Fruit fly (Drosophila melanogaster) whole organism, embryonic: ENCODE results near the gene Nadsyn.

Experiments used
- B-H2 ChIP-seq: fragments of 200-800 bp; sonication (Bioruptor generic); optimal IDR thresholded peaks from 2 replicates; lab custom pipeline; 2018; ENCODE audit warnings: missing biosample characterization, mild to moderate bottlenecking, missing genetic modification characterization
- CG10267 ChIP-seq: fragments of 200-800 bp; sonication (Bioruptor generic); optimal IDR thresholded peaks from 2 replicates; lab custom pipeline; 2018; ENCODE audit warnings: missing biosample characterization, mild to moderate bottlenecking, missing genetic modification characterization, moderate library complexity
- CG10366 ChIP-seq: fragments of 200-800 bp; sonication (Bioruptor generic); IDR thresholded peaks from 2 replicates; pipeline ENCODE4 v1.3.6; 2022; ENCODE audit warnings: missing biosample characterization, missing genetic modification characterization
- CG11085 ChIP-seq: fragments of 200-800 bp; sonication (Bioruptor generic); IDR thresholded peaks from 2 replicates; pipeline ENCODE4 v1.3.6; 2022; ENCODE audit warnings: missing biosample characterization, missing genetic modification characterization
- CG11456 ChIP-seq: fragments of 200-800 bp; sonication (Bioruptor generic); IDR thresholded peaks from 3 replicates; pipeline ENCODE4 v1.3.6; 2022; ENCODE audit warnings: missing biosample characterization, missing genetic modification characterization
- CG12219 ChIP-seq: fragments of 200-800 bp; sonication (Bioruptor generic); optimal IDR thresholded peaks from 3 replicates; lab custom pipeline; 2018; ENCODE audit warnings: missing biosample characterization, mild to moderate bottlenecking, missing genetic modification characterization
- CG12744 ChIP-seq: fragments of 200-800 bp; sonication (Bioruptor generic); optimal IDR thresholded peaks from 2 replicates; lab custom pipeline; 2016; ENCODE audit warnings: missing biosample characterization, missing genetic modification characterization
- CG13624 ChIP-seq: fragments of 200-800 bp; sonication (Bioruptor generic); optimal IDR thresholded peaks from 2 replicates; lab custom pipeline; 2016; ENCODE audit warnings: missing biosample characterization, missing genetic modification characterization
- CG13894 ChIP-seq: fragments of 200-800 bp; sonication (Bioruptor generic); optimal IDR thresholded peaks from 3 replicates; lab custom pipeline; 2018; ENCODE audit warnings: missing biosample characterization, mild to moderate bottlenecking, missing genetic modification characterization, moderate library complexity
- CG14667 ChIP-seq: fragments of 200-800 bp; sonication (Bioruptor generic); IDR thresholded peaks from 2 replicates; pipeline ENCODE4 v1.3.6; 2022; ENCODE audit warnings: missing biosample characterization, missing genetic modification characterization
- CG16779 ChIP-seq: fragments of 200-800 bp; sonication (Bioruptor generic); IDR thresholded peaks from 2 replicates; pipeline ENCODE4 v1.3.6; 2022; ENCODE audit warnings: missing biosample characterization, missing genetic modification characterization
- CG1832 ChIP-seq: fragments of 200-800 bp; sonication (Bioruptor generic); optimal IDR thresholded peaks from 2 replicates; lab custom pipeline; 2017; ENCODE audit warnings: missing biosample characterization, mild to moderate bottlenecking, missing genetic modification characterization, inconsistent platforms
- CG3163 ChIP-seq: fragments of 200-800 bp; sonication (Bioruptor generic); optimal IDR thresholded peaks from 3 replicates; lab custom pipeline; 2016; ENCODE audit warnings: missing biosample characterization, missing genetic modification characterization
- CG3995 ChIP-seq: fragments of 200-800 bp; sonication (Bioruptor generic); optimal IDR thresholded peaks from 3 replicates; lab custom pipeline; 2016; ENCODE audit warnings: missing biosample characterization, missing genetic modification characterization
- CG43689 ChIP-seq: fragments of 200-800 bp; sonication (Bioruptor generic); IDR thresholded peaks from 2 replicates; pipeline ENCODE4 v1.3.6; 2022; ENCODE audit warnings: missing biosample characterization, missing genetic modification characterization
- CG7839 ChIP-seq: fragments of 200-800 bp; sonication (Bioruptor generic); optimal IDR thresholded peaks from 3 replicates; lab custom pipeline; 2018; ENCODE audit warnings: missing biosample characterization, mild to moderate bottlenecking, missing genetic modification characterization, moderate library complexity
- CoRest ChIP-seq: fragments of 200-800 bp; sonication (Bioruptor generic); optimal IDR thresholded peaks from 3 replicates; lab custom pipeline; 2018; ENCODE audit warnings: missing biosample characterization, mild to moderate bottlenecking, missing genetic modification characterization, moderate library complexity
- D19B ChIP-seq: fragments of 200-800 bp; sonication (Bioruptor generic); optimal IDR thresholded peaks from 2 replicates; lab custom pipeline; 2017; ENCODE audit warnings: missing biosample characterization, mild to moderate bottlenecking, missing genetic modification characterization
- ERR ChIP-seq: fragments of 200-800 bp; sonication (Bioruptor generic); optimal IDR thresholded peaks from 2 replicates; lab custom pipeline; 2016; ENCODE audit warnings: missing biosample characterization, missing genetic modification characterization
- Gug ChIP-seq: fragments of 200-800 bp; sonication (Bioruptor generic); IDR thresholded peaks from 4 replicates; pipeline ENCODE4 v1.3.6; 2022; ENCODE audit warnings: missing biosample characterization, missing genetic modification characterization
- HLH4C ChIP-seq: fragments of 200-800 bp; sonication (Bioruptor generic); IDR thresholded peaks from 3 replicates; pipeline ENCODE4 v1.3.6; 2022; ENCODE audit warnings: missing biosample characterization, missing genetic modification characterization; ENCODE audit not compliant: partially characterized antibody
- Hey ChIP-seq: fragments of 200-800 bp; sonication (Bioruptor generic); optimal IDR thresholded peaks from 3 replicates; lab custom pipeline; 2018; ENCODE audit warnings: missing biosample characterization, mild to moderate bottlenecking, missing genetic modification characterization
- Hmr ChIP-seq: fragments of 200-800 bp; sonication (Bioruptor generic); optimal IDR thresholded peaks from 3 replicates; lab custom pipeline; 2017; ENCODE audit warnings: mild to moderate bottlenecking, missing biosample characterization, missing genetic modification reagents, missing genetic modification characterization
- Med ChIP-seq: fragments of 200-800 bp; sonication (Bioruptor generic); peaks from one replicate; lab custom pipeline; 2016; ENCODE audit warnings: missing biosample characterization, missing genetic modification characterization, mild to moderate bottlenecking, inconsistent platforms, moderate library complexity
- Myb ChIP-seq: fragments of 200-800 bp; sonication (Bioruptor generic); optimal IDR thresholded peaks from 2 replicates; lab custom pipeline; 2016; ENCODE audit warnings: missing biosample characterization, missing genetic modification characterization
- Taf1 ChIP-seq: fragments of 200-800 bp; sonication (Bioruptor generic); IDR thresholded peaks from 2 replicates; pipeline ENCODE4 v1.3.6; 2022; ENCODE audit warnings: missing biosample characterization, missing genetic modification characterization
- Trl ChIP-seq, 3 experiments: fragments of >200 bp in 2 of 3; fragments of 200-800 bp in 1 of 3; sonication (Bioruptor generic) in 1 of 3; optimal IDR thresholded peaks; 2 replicates in 1 of 3; 3 replicates in 2 of 3; lab custom pipeline; 2016 to 2017; ENCODE audit warnings: missing biosample characterization in 1 of 3, missing genetic modification characterization in 1 of 3
- amos ChIP-seq: fragments of 200-800 bp; sonication (Bioruptor generic); IDR thresholded peaks from 2 replicates; pipeline ENCODE4 v1.3.6; 2022; ENCODE audit warnings: missing biosample characterization, missing genetic modification characterization; ENCODE audit not compliant: partially characterized antibody
- chif ChIP-seq, 2 experiments: fragments of 200-800 bp; sonication (Bioruptor generic); optimal IDR thresholded peaks; 3 replicates each; lab custom pipeline; 2016; ENCODE audit warnings: missing biosample characterization in 2 of 2, missing genetic modification characterization in 2 of 2
- corto ChIP-seq: fragments of 200-800 bp; sonication (Bioruptor generic); optimal IDR thresholded peaks from 2 replicates; lab custom pipeline; 2016; ENCODE audit warnings: missing biosample characterization, mild to moderate bottlenecking, missing genetic modification characterization, moderate library complexity
- croc ChIP-seq: fragments of 200-800 bp; sonication (Bioruptor generic); conservative IDR thresholded peaks from 3 replicates; pipeline ENCODE4 v1.3.6; 2022; ENCODE audit warnings: missing biosample characterization, missing genetic modification characterization
- danr ChIP-seq: fragments of 200-800 bp; sonication (Bioruptor generic); IDR thresholded peaks from 2 replicates; pipeline ENCODE4 v1.3.6; 2022; ENCODE audit warnings: missing biosample characterization, missing genetic modification characterization
- esg ChIP-seq: fragments of 200-800 bp; sonication (Bioruptor generic); conservative IDR thresholded peaks from 2 replicates; pipeline ENCODE4 v1.3.6; 2022; ENCODE audit warnings: missing biosample characterization, missing genetic modification characterization
- ewg ChIP-seq: fragments of 200-800 bp; sonication (Bioruptor generic); optimal IDR thresholded peaks from 3 replicates; lab custom pipeline; 2017; ENCODE audit warnings: mild to moderate bottlenecking, missing biosample characterization, missing genetic modification reagents, missing genetic modification characterization
- fu2 ChIP-seq: fragments of 200-800 bp; sonication (Bioruptor generic); optimal IDR thresholded peaks from 2 replicates; lab custom pipeline; 2016; ENCODE audit warnings: missing biosample characterization, missing genetic modification characterization
- gfzf ChIP-seq: fragments of 200-800 bp; sonication (Bioruptor generic); optimal IDR thresholded peaks from 2 replicates; lab custom pipeline; 2016; ENCODE audit warnings: missing biosample characterization, mild to moderate bottlenecking, missing genetic modification characterization, moderate library complexity
- nom ChIP-seq: fragments of 200-800 bp; sonication (Bioruptor generic); optimal IDR thresholded peaks from 2 replicates; lab custom pipeline; 2017; ENCODE audit warnings: missing biosample characterization, missing genetic modification characterization, mild to moderate bottlenecking, moderate library complexity, missing genetic modification reagents
- p53 ChIP-seq: fragments of 200-800 bp; sonication (Bioruptor generic); optimal IDR thresholded peaks from 2 replicates; lab custom pipeline; 2016; ENCODE audit warnings: missing biosample characterization, missing genetic modification characterization
- pros ChIP-seq: fragments of 200-800 bp; sonication (Bioruptor generic); optimal IDR thresholded peaks from 3 replicates; lab custom pipeline; 2019; ENCODE audit warnings: missing biosample characterization, mild to moderate bottlenecking, missing genetic modification characterization, moderate library complexity
- sd ChIP-seq: fragments of 200-800 bp; sonication (Bioruptor generic); optimal IDR thresholded peaks from 3 replicates; lab custom pipeline; 2018; ENCODE audit warnings: missing biosample characterization, mild to moderate bottlenecking, missing genetic modification characterization, moderate library complexity
- slp2 ChIP-seq: fragments of 200-800 bp; sonication (Bioruptor generic); optimal IDR thresholded peaks from 2 replicates; lab custom pipeline; 2016; ENCODE audit warnings: missing biosample characterization, missing genetic modification characterization
- tna ChIP-seq: fragments of 200-800 bp; sonication (Bioruptor generic); IDR thresholded peaks from 2 replicates; pipeline ENCODE4 v1.3.6; 2022; ENCODE audit warnings: missing biosample characterization, missing genetic modification characterization; ENCODE audit not compliant: partially characterized antibody

The Nadsyn gene

dm6 chrX:13762372-13762883 is 44.3 kb upstream of the Nadsyn start, which contains the start of gene rdgB (continued):
- TF ChIP-seq fu2 (GFP tag; lab: Kevin White, UChicago) (no peak), CoRest (tag; lab: Kevin White, UChicago) (peak; percentile 91), CG16779 (GFP tag; lab: Robert Waterston, UW) (no peak), Hey (tag; lab: Kevin White, UChicago) (no peak), CG13624 (GFP tag; lab: Kevin White, UChicago) (peak; percentile 21), CG43689 (GFP tag; lab: Robert Waterston, UW) (no peak), croc (peak; percentile 69; the same call in 2 of the 3 replicates), CG11456 (GFP tag; lab: Robert Waterston, UW) (peak; percentile 80), CG10366 (GFP tag; lab: Robert Waterston, UW) (peak; percentile 35), HLH4C (no peak)

DNA sequence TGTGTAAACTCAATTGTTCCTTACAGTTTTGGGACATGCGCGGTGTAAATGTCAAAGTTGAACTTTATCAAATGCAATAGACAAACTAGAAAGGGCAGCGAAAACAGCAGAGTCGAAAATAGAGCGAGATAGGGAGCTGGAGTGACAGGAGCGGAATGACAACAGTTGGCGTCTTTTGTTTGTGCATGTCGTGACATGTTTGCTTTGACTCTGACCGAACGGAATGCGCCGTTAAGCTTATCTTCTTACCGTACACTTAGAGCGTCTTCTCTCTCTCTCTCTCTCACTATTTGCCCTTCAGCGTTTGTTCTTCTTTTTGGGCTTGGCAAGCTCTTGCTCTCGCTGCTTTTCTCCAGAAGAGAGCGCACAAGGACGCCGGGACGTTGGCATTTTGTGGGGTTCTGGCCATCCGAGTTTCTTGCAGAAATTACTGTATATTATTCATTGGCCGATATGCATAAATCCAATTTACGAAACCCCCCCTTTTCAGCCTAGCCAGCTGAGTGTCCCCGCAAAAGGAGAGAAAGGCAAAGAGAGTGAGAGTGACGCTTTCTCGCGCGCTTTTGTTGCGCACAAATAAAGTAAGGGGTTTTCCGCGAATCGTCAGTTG is 43.8 kb upstream of the Nadsyn start:
- no peak for TF ChIP-seq chif (GFP tag; optimal IDR thresholded peaks at IDR 0.05; lab: Kevin White, UChicago)
- TF ChIP-seq CG12744 (GFP tag; lab: Kevin White, UChicago): no peak
- no peak for TF ChIP-seq CG11085 (GFP tag; lab: Robert Waterston, UW)
- no peak for TF ChIP-seq CG14667 (GFP tag; lab: Robert Waterston, UW)
- no peak for TF ChIP-seq CG3163 (GFP tag; lab: Kevin White, UChicago)
- no peak for TF ChIP-seq esg (GFP tag; lab: Robert Waterston, UW)
- TF ChIP-seq D19B: no peak
- peak; percentile 32 for TF ChIP-seq ewg
- peak; percentile 18 for TF ChIP-seq CG1832 (GFP tag; lab: Kevin White, UChicago)
- peak; percentile 46 for TF ChIP-seq Med
- peak; percentile 100 for TF ChIP-seq p53
- TF ChIP-seq corto: no peak
- TF ChIP-seq CG3995 (GFP tag; lab: Kevin White, UChicago): no peak
- TF ChIP-seq Hmr (GFP tag; lab: Kevin White, UChicago): no peak
- peak; percentile 96 for TF ChIP-seq CG13894
- no peak for TF ChIP-seq B-H2 (GFP tag; lab: Kevin White, UChicago)
- peak; percentile 24 for TF ChIP-seq ERR
- peak; percentile 51 for TF ChIP-seq sd
- peak; percentile 63 to 78 for TF ChIP-seq Trl (optimal IDR thresholded peaks at IDR 0.05; lab: Kevin White, UChicago)
- no peak for TF ChIP-seq Trl (GFP tag; optimal IDR thresholded peaks at IDR 0.05; lab: Kevin White, UChicago)
- peak; percentile 16 for TF ChIP-seq pros (GFP tag; lab: Kevin White, UChicago)
- no peak for TF ChIP-seq Gug (GFP tag; lab: Robert Waterston, UW)
- no peak for TF ChIP-seq danr
- no peak for TF ChIP-seq slp2
- TF ChIP-seq CG7839: no peak
- no peak for TF ChIP-seq Taf1 (GFP tag; lab: Robert Waterston, UW)
- TF ChIP-seq gfzf (GFP tag; lab: Kevin White, UChicago): no peak
- TF ChIP-seq nom (GFP tag; lab: Kevin White, UChicago): peak; percentile 64
- TF ChIP-seq CG10267 (tag; lab: Kevin White, UChicago): no peak
- TF ChIP-seq amos (GFP tag; lab: Robert Waterston, UW): no peak
- TF ChIP-seq Myb (GFP tag; lab: Kevin White, UChicago): no peak
- no peak for TF ChIP-seq CG12219
- TF ChIP-seq tna (GFP tag; lab: Robert Waterston, UW): no peak
